Worm (Caenorhabditis elegans) whole organism, midembryonic: ENCODE measurements around the gene enu-3.1.

ENCODE experiments used
- T22C8.4 ChIP-seq: fragments of 200-800 bp; sonication (Bioruptor generic); IDR thresholded peaks from 2 replicates; pipeline ENCODE4 v1.3.6; 2022; ENCODE audit warnings: missing genetic modification characterization, missing compliant biosample characterization
- ref-1 ChIP-seq: fragments of 200-800 bp; sonication (Bioruptor generic); conservative IDR thresholded peaks from 2 replicates; pipeline ENCODE4 v1.3.6; 2022; ENCODE audit warnings: missing genetic modification reagents, missing genetic modification characterization, missing compliant biosample characterization
- ztf-23 ChIP-seq: fragments of 200-800 bp; sonication (Bioruptor generic); IDR thresholded peaks from 2 replicates; pipeline ENCODE4 v1.3.6; 2022; ENCODE audit warnings: missing genetic modification reagents, missing genetic modification characterization, missing compliant biosample characterization

- TF ChIP-seq ztf-23 (0 out of 2 replicates have a peak, but pooled peaks have one; percentile 41), T22C8.4 (GFP tag; lab: Robert Waterston, UW) (0 out of 2 replicates have a peak, but pooled peaks have one; percentile 18), ref-1 (GFP tag; lab: Robert Waterston, UW) (no peak)
These were observed 28.8 kb upstream of the enu-3.1 start, which contains the start of gene hat-1 for ce11 chrIII:10407198-10407663.
